Worm (Caenorhabditis elegans) whole organism, L2 larva: ENCODE data around the gene sma-9.

Source experiments
- C34F6.9 ChIP-seq: fragments of 150-350 bp; optimal IDR thresholded peaks from 2 replicates; lab custom pipeline; 2014; ENCODE audit warnings: missing biosample characterization, missing genetic modification characterization
- F13H6.1 ChIP-seq: sonication (generic microtip); optimal IDR thresholded peaks from 2 replicates; lab custom pipeline; 2016; ENCODE audit warnings: missing genetic modification characterization, missing compliant biosample characterization
- R02D3.7 ChIP-seq: fragments of 150-350 bp; optimal IDR thresholded peaks from 2 replicates; lab custom pipeline; 2014; ENCODE audit warnings: missing biosample characterization, missing genetic modification characterization
- Y55F3AM.14 ChIP-seq: fragments of 200-800 bp; sonication (Bioruptor generic); optimal IDR thresholded peaks from 2 replicates; lab custom pipeline; 2018; ENCODE audit warnings: mild to moderate bottlenecking, missing genetic modification characterization, missing compliant biosample characterization
- alr-1 ChIP-seq: fragments of 150-350 bp; optimal IDR thresholded peaks from 2 replicates; lab custom pipeline; 2014; ENCODE audit warnings: missing biosample characterization, missing genetic modification characterization
- aly-2 ChIP-seq: fragments of 150-350 bp; optimal IDR thresholded peaks from 2 replicates; lab custom pipeline; 2014; ENCODE audit warnings: missing biosample characterization, missing genetic modification characterization
- ama-1 ChIP-seq: fragments of 150-350 bp; optimal IDR thresholded peaks from 2 replicates; lab custom pipeline; 2018; ENCODE audit warnings: inconsistent platforms
- blmp-1 ChIP-seq: sonication (generic microtip); optimal IDR thresholded peaks from 2 replicates; lab custom pipeline; 2017; ENCODE audit warnings: missing genetic modification characterization, mild to moderate bottlenecking, missing compliant biosample characterization, antibody characterized with exemption, moderate library complexity; ENCODE audit not compliant: insufficient read depth
- ceh-82 ChIP-seq: fragments of 150-350 bp; optimal IDR thresholded peaks from 2 replicates; lab custom pipeline; 2014; ENCODE audit warnings: missing biosample characterization, missing genetic modification characterization
- crh-2 ChIP-seq: sonication (generic microtip); optimal IDR thresholded peaks from 2 replicates; lab custom pipeline; 2017; ENCODE audit warnings: missing biosample characterization, missing genetic modification characterization
- dmd-4 ChIP-seq: sonication (generic microtip); optimal IDR thresholded peaks from 2 replicates; lab custom pipeline; 2017; ENCODE audit warnings: missing biosample characterization, missing genetic modification characterization
- egl-27 ChIP-seq: sonication (generic microtip); optimal IDR thresholded peaks from 3 replicates; lab custom pipeline; 2017; ENCODE audit warnings: missing biosample characterization, missing genetic modification reagents, missing genetic modification characterization
- elt-1 ChIP-seq: fragments of 150-350 bp; optimal IDR thresholded peaks from 2 replicates; lab custom pipeline; 2014; ENCODE audit warnings: missing biosample characterization, missing genetic modification characterization
- elt-3 ChIP-seq: sonication (generic microtip); optimal IDR thresholded peaks from 2 replicates; lab custom pipeline; 2017; ENCODE audit warnings: missing biosample characterization, missing genetic modification characterization
- fos-1 ChIP-seq: fragments of 150-350 bp; optimal IDR thresholded peaks from 2 replicates; lab custom pipeline; 2014; ENCODE audit warnings: missing biosample characterization, missing genetic modification characterization
- gmeb-1 ChIP-seq: fragments of 150-350 bp; optimal IDR thresholded peaks from 2 replicates; lab custom pipeline; 2014; ENCODE audit warnings: missing biosample characterization, missing genetic modification characterization
- lin-11 ChIP-seq: fragments of 150-350 bp; sonication (generic microtip); optimal IDR thresholded peaks from 2 replicates; lab custom pipeline; 2014; ENCODE audit warnings: missing biosample characterization, missing genetic modification characterization, inconsistent platforms, mixed read lengths
- lin-13 ChIP-seq: fragments of 150-350 bp; optimal IDR thresholded peaks from 2 replicates; lab custom pipeline; 2014; ENCODE audit warnings: missing biosample characterization, missing genetic modification reagents, missing genetic modification characterization
- mab-5 ChIP-seq: fragments of 150-350 bp; optimal IDR thresholded peaks from 2 replicates; lab custom pipeline; 2014; ENCODE audit warnings: missing biosample characterization, missing genetic modification characterization
- mbf-1 ChIP-seq: sonication (generic microtip); optimal IDR thresholded peaks from 2 replicates; lab custom pipeline; 2017; ENCODE audit warnings: missing biosample characterization, missing genetic modification characterization
- mdl-1 ChIP-seq, 2 experiments: fragments of 150-350 bp in 1 of 2; sonication (generic microtip) in 1 of 2; optimal IDR thresholded peaks; 2 replicates each; lab custom pipeline; 2017; ENCODE audit warnings: missing biosample characterization in 2 of 2, missing genetic modification characterization in 2 of 2
- nhr-10 ChIP-seq: sonication (generic microtip); optimal IDR thresholded peaks from 2 replicates; lab custom pipeline; 2017; ENCODE audit warnings: missing biosample characterization, missing genetic modification characterization
- nhr-11 ChIP-seq: fragments of 150-350 bp; optimal IDR thresholded peaks from 2 replicates; lab custom pipeline; 2014; ENCODE audit warnings: missing biosample characterization, missing genetic modification characterization
- nhr-129 ChIP-seq: fragments of 150-350 bp; optimal IDR thresholded peaks from 2 replicates; lab custom pipeline; 2014; ENCODE audit warnings: missing biosample characterization, missing genetic modification characterization
- nhr-21 ChIP-seq: fragments of 150-350 bp; optimal IDR thresholded peaks from 2 replicates; lab custom pipeline; 2014; ENCODE audit warnings: missing biosample characterization, missing genetic modification characterization
- nhr-23 ChIP-seq: fragments of 150-350 bp; optimal IDR thresholded peaks from 2 replicates; lab custom pipeline; 2014; ENCODE audit warnings: missing biosample characterization, missing genetic modification reagents, missing genetic modification characterization
- nhr-237 ChIP-seq: fragments of 150-350 bp; optimal IDR thresholded peaks from 2 replicates; lab custom pipeline; 2014; ENCODE audit warnings: missing biosample characterization, missing genetic modification characterization
- nhr-25 ChIP-seq: fragments of 150-350 bp; sonication (generic microtip); optimal IDR thresholded peaks from 3 replicates; lab custom pipeline; 2014; ENCODE audit warnings: missing biosample characterization, missing genetic modification characterization
- nhr-6 ChIP-seq: fragments of 150-350 bp; optimal IDR thresholded peaks from 2 replicates; lab custom pipeline; 2014; ENCODE audit warnings: missing biosample characterization, missing genetic modification characterization
- sem-4 ChIP-seq: fragments of 150-350 bp; optimal IDR thresholded peaks from 2 replicates; lab custom pipeline; 2014; ENCODE audit warnings: missing biosample characterization, missing genetic modification reagents, missing genetic modification characterization
- skn-1 ChIP-seq: sonication (generic microtip); optimal IDR thresholded peaks from 2 replicates; lab custom pipeline; 2017; ENCODE audit warnings: missing biosample characterization, missing genetic modification characterization
- sma-3 ChIP-seq: sonication (generic microtip); optimal IDR thresholded peaks from 2 replicates; lab custom pipeline; 2016; ENCODE audit warnings: missing genetic modification reagents, missing genetic modification characterization, missing compliant biosample characterization
- snpc-4 ChIP-seq: fragments of 150-350 bp; optimal IDR thresholded peaks from 2 replicates; lab custom pipeline; 2014; ENCODE audit warnings: missing biosample characterization, missing genetic modification characterization
- zag-1 ChIP-seq: fragments of 150-350 bp; optimal IDR thresholded peaks from 2 replicates; lab custom pipeline; 2014; ENCODE audit warnings: missing biosample characterization, missing genetic modification characterization
- ztf-1 ChIP-seq: fragments of 200-800 bp; sonication (Bioruptor generic); conservative IDR thresholded peaks from 2 replicates; pipeline ENCODE4 v1.3.6; 2022; ENCODE audit warnings: missing genetic modification characterization, missing compliant biosample characterization
- ztf-11 ChIP-seq: sonication (generic microtip); optimal IDR thresholded peaks from 2 replicates; lab custom pipeline; 2017; ENCODE audit warnings: missing biosample characterization, missing genetic modification characterization

Gene sma-9

DNA sequence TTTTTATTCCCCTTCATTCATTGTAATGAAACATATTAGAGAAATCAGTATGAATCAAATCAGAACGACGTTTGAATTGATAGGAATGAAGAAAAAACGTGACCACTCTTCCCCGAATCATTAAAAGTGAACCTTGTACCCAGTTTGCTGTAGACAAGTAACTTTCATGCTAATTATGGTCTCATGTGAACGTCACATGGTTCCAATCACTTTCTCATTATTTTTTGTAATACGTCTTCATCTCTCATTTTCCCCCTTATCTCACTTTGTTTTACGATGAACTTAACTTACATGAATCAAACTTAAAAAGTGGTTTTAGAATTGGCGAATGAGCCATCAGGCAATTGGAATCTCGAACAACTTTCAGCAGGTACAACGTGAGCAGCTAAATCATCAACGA lies 3.7 kb downstream of the sma-9 start (continued):
- TF ChIP-seq ztf-1 (GFP tag; lab: Robert Waterston, UW) (no peak), nhr-25 (peak; percentile 92), ztf-11 (tag; lab: Kevin White, UChicago) (no peak), elt-3 (tag; lab: Kevin White, UChicago) (no peak), F13H6.1 (tag; lab: Kevin White, UChicago) (no peak), nhr-10 (tag; lab: Kevin White, UChicago) (no peak), alr-1 (no peak), nhr-129 (tag; lab: Kevin White, UChicago) (no peak), dmd-4 (tag; lab: Kevin White, UChicago) (no peak), nhr-237 (tag; lab: Kevin White, UChicago) (no peak), C34F6.9 (tag; lab: Kevin White, UChicago) (no peak), elt-1 (tag; lab: Kevin White, UChicago) (no peak), nhr-11 (no peak)

DNA sequence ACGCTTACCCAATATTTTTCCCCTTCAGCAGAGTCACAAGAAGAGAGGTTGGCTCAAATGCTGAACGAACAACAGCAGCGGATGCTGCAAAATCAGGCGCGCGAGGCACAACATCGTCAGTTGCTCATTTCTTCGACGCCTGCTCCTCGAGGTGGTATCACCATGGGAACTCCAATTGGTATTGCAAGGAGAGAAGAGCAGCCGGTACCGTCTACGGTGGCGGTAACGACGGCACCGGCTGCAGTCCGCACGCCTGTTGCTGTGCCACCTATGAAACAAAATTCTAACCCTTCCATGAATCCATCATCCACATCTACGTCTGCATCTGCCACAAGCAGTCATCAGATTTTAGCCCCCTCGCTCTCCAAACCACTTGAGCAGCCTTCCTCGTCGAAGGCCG lies 5.8 kb downstream of the sma-9 start:
- TF ChIP-seq mab-5 (tag; lab: Kevin White, UChicago): no peak
- TF ChIP-seq nhr-23 (tag; lab: Kevin White, UChicago): no peak
- TF ChIP-seq nhr-21 (tag; lab: Kevin White, UChicago): no peak
- TF ChIP-seq lin-13: no peak
- no peak for TF ChIP-seq ama-1
- no peak for TF ChIP-seq nhr-11
- no peak for TF ChIP-seq mbf-1 (tag; lab: Kevin White, UChicago)
- TF ChIP-seq nhr-25: no peak
- TF ChIP-seq nhr-129 (tag; lab: Kevin White, UChicago): no peak
- TF ChIP-seq ceh-82: no peak
- TF ChIP-seq elt-3 (tag; lab: Kevin White, UChicago): no peak
- no peak for TF ChIP-seq elt-1 (tag; lab: Kevin White, UChicago)
- no peak for TF ChIP-seq ztf-1 (GFP tag; lab: Robert Waterston, UW)
- TF ChIP-seq nhr-237 (tag; lab: Kevin White, UChicago): no peak

DNA sequence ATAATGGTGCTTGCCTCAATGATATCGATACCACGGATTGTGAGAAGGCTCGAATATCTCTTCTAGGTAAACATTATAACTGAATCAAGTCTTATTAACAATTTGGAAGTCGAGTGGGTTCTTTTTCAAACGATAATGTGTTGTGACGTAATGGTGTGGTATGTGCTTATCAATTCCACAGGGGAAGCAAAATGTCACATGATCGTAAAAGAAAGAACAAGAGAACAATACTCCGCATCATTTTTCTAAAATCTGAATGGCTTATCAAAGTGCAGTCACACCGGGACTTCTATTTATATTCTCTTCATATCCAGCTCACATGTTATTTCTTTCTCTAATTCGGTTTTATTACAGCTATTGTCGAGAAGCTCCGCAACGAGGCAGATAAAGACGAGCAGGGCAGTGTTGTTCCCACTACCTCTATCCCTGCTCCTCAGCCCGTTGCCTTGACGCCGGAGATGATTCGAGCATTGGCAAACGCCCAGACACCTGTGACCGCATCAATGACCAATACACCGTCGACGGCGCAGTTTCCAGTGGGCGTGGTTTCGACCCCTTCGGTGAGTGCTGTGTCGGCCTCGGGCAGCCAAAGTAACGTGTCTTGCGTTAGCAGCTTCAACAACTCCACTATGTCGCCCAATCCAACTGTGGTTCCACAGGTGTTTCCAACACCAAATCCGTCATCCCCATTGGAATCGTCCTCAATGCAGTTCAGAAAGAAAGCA lies 11.6 kb downstream of the sma-9 start:
- TF ChIP-seq dmd-4 (tag; lab: Kevin White, UChicago): no peak
- TF ChIP-seq fos-1 (tag; lab: Kevin White, UChicago): peak; percentile 33
- peak; percentile 11 for TF ChIP-seq gmeb-1 (tag; lab: Kevin White, UChicago)
- TF ChIP-seq zag-1 (tag; lab: Kevin White, UChicago): no peak
- TF ChIP-seq crh-2 (tag; lab: Kevin White, UChicago): peak; percentile 6
- no peak for TF ChIP-seq blmp-1 (tag; lab: Kevin White, UChicago)
- no peak for TF ChIP-seq egl-27
- TF ChIP-seq nhr-129 (tag; lab: Kevin White, UChicago): peak; percentile 23

DNA sequence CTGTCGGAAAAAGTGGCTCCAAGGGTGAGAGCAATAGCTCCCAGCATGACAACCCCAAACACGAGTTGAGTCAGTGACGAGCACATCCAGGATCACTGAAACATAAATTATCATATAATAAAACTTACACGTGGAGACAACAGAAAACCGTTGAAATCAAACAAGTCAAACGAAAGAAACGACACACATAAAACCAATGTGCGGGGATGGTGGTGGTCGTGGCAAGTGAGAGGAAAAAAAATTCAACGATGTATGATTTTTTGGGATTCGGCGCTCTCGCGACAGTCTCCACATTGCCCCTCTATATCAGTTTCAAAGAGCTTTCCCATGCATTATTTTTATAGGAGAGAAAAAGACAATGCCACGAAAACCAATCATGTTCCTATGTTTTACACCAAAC lies 14.7 kb downstream of the sma-9 start, which contains the start of gene clc-4:
TSS of gene clc-4 (minus strand) at position 101 of the 400 bp plus-strand sequence.
- TF ChIP-seq mab-5 (tag; lab: Kevin White, UChicago): no peak
- no peak for TF ChIP-seq Y55F3AM.14 (GFP tag; lab: Kevin White, UChicago)
- TF ChIP-seq ceh-82: no peak
- TF ChIP-seq nhr-6: no peak
- TF ChIP-seq elt-3 (tag; lab: Kevin White, UChicago): no peak

DNA sequence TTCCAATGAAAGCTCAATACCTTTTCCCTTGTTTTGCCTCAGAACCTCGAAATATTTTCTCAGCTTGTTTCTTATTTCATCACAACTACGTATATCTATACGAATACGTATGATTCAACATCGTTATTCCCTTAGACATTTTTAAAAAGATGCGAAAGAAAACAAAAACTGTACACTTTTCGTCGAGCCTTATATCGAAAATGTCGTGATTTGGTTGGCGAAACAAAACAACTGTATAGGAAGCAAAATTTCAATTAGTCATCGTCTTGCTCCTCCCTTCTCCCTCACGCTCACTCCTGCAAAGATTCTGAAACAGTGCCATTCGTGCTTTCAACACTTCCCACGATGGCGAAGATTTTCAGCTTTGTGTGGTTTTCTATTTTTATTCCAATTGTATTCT lies 18.1 kb downstream of the sma-9 start, which contains the start of gene ttr-14:
TSS of gene ttr-14 (plus strand) at position 301 of the 400 bp plus-strand sequence.
- TF ChIP-seq mbf-1 (tag; lab: Kevin White, UChicago) (no peak), R02D3.7 (tag; lab: Kevin White, UChicago) (no peak), sem-4 (no peak), lin-11 (tag; lab: Kevin White, UChicago) (no peak), snpc-4 (tag; lab: Kevin White, UChicago) (no peak), elt-1 (tag; lab: Kevin White, UChicago) (no peak), lin-13 (no peak), aly-2 (tag; lab: Kevin White, UChicago) (no peak), nhr-21 (tag; lab: Kevin White, UChicago) (no peak), mdl-1 (tag; optimal IDR thresholded peaks at IDR 0.05; lab: Kevin White, UChicago) (no peak), nhr-10 (tag; lab: Kevin White, UChicago) (no peak), skn-1 (tag; lab: Kevin White, UChicago) (no peak), sma-3 (GFP tag; lab: Kevin White, UChicago) (no peak), Y55F3AM.14 (GFP tag; lab: Kevin White, UChicago) (no peak), ztf-1 (GFP tag; lab: Robert Waterston, UW) (no peak), ceh-82 (no peak), egl-27 (no peak), zag-1 (tag; lab: Kevin White, UChicago) (no peak), nhr-6 (no peak)
